Fruit fly (Drosophila melanogaster) whole organism, embryonic: ENCODE measurements around the gene spg.

Source experiments
- ATbp ChIP-seq: fragments of 200-800 bp; sonication (Bioruptor generic); optimal IDR thresholded peaks from 2 replicates; lab custom pipeline; 2017; ENCODE audit warnings: missing biosample characterization, mild to moderate bottlenecking, missing genetic modification characterization, missing genetic modification reagents
- CG10147 ChIP-seq: fragments of 200-800 bp; sonication (Bioruptor generic); optimal IDR thresholded peaks from 2 replicates; lab custom pipeline; 2019; ENCODE audit warnings: missing biosample characterization, mild to moderate bottlenecking, missing genetic modification characterization, moderate library complexity
- CG10209 ChIP-seq: fragments of 200-800 bp; sonication (Bioruptor generic); optimal IDR thresholded peaks from 3 replicates; lab custom pipeline; 2017; ENCODE audit warnings: missing biosample characterization, mild to moderate bottlenecking, missing genetic modification characterization, missing genetic modification reagents
- CG10366 ChIP-seq: fragments of 200-800 bp; sonication (Bioruptor generic); IDR thresholded peaks from 2 replicates; pipeline ENCODE4 v1.3.6; 2022; ENCODE audit warnings: missing biosample characterization, missing genetic modification characterization
- CG10654 ChIP-seq: fragments of 200-800 bp; sonication (Bioruptor generic); optimal IDR thresholded peaks from 2 replicates; lab custom pipeline; 2016; ENCODE audit warnings: missing biosample characterization, missing genetic modification characterization
- CG11093 ChIP-seq: fragments of 200-800 bp; sonication (Bioruptor generic); IDR thresholded peaks from 3 replicates; pipeline ENCODE4 v1.3.6; 2022; ENCODE audit warnings: missing biosample characterization, missing genetic modification characterization
- CG13424 ChIP-seq: fragments of 200-800 bp; sonication (Bioruptor generic); optimal IDR thresholded peaks from 2 replicates; lab custom pipeline; 2019; ENCODE audit warnings: missing biosample characterization, mild to moderate bottlenecking, missing genetic modification characterization, moderate library complexity
- CG18476 ChIP-seq: fragments of 200-800 bp; sonication (Bioruptor generic); optimal IDR thresholded peaks from 2 replicates; lab custom pipeline; 2016; ENCODE audit warnings: missing biosample characterization, mild to moderate bottlenecking, missing genetic modification characterization
- CG2116 ChIP-seq: fragments of 200-800 bp; sonication (Bioruptor generic); optimal IDR thresholded peaks from 3 replicates; lab custom pipeline; 2018; ENCODE audit warnings: missing biosample characterization, mild to moderate bottlenecking, missing genetic modification characterization
- CG2712 ChIP-seq: fragments of 200-800 bp; optimal IDR thresholded peaks from 3 replicates; lab custom pipeline; 2019; ENCODE audit warnings: missing biosample characterization, mild to moderate bottlenecking, missing genetic modification characterization, moderate library complexity
- CG32532 ChIP-seq: fragments of 200-800 bp; sonication (Bioruptor generic); IDR thresholded peaks from 2 replicates; pipeline ENCODE4 v1.3.6; 2022; ENCODE audit warnings: missing biosample characterization, missing genetic modification characterization
- CG4730 ChIP-seq: fragments of 200-800 bp; sonication (Bioruptor generic); IDR thresholded peaks from 2 replicates; pipeline ENCODE4 v1.3.6; 2022; ENCODE audit warnings: missing biosample characterization, missing genetic modification characterization
- CG4820 ChIP-seq: fragments of 200-800 bp; sonication (Bioruptor generic); optimal IDR thresholded peaks from 3 replicates; lab custom pipeline; 2016; ENCODE audit warnings: missing biosample characterization, missing genetic modification characterization
- CG4854 ChIP-seq: fragments of 200-800 bp; sonication (Bioruptor generic); optimal IDR thresholded peaks from 2 replicates; lab custom pipeline; 2016; ENCODE audit warnings: missing biosample characterization, missing genetic modification characterization, inconsistent platforms
- CG6254 ChIP-seq: fragments of 200-800 bp; sonication (Bioruptor generic); optimal IDR thresholded peaks from 3 replicates; lab custom pipeline; 2017; ENCODE audit warnings: mild to moderate bottlenecking, missing biosample characterization, missing genetic modification reagents, missing genetic modification characterization
- CG8924 ChIP-seq: fragments of 200-800 bp; optimal IDR thresholded peaks from 3 replicates; lab custom pipeline; 2019; ENCODE audit warnings: missing biosample characterization, mild to moderate bottlenecking, missing genetic modification characterization, moderate library complexity
- Dll ChIP-seq: fragments of 200-800 bp; sonication (Bioruptor generic); IDR thresholded peaks from 4 replicates; pipeline ENCODE4 v1.3.6; 2022; ENCODE audit warnings: missing biosample characterization, missing genetic modification characterization; ENCODE audit not compliant: partially characterized antibody
- Doc3 ChIP-seq: fragments of 200-800 bp; sonication (Bioruptor generic); IDR thresholded peaks from 3 replicates; pipeline ENCODE4 v1.3.6; 2022; ENCODE audit warnings: missing biosample characterization, missing genetic modification characterization; ENCODE audit not compliant: partially characterized antibody
- E2f1 ChIP-seq: fragments of 200-800 bp; sonication (Bioruptor generic); IDR thresholded peaks from 2 replicates; pipeline ENCODE4 v1.3.6; 2022; ENCODE audit warnings: missing biosample characterization, missing genetic modification characterization
- E2f2 ChIP-seq: fragments of 200-800 bp; sonication (Bioruptor generic); IDR thresholded peaks from 2 replicates; pipeline ENCODE4 v1.3.6; 2022; ENCODE audit warnings: missing biosample characterization, missing genetic modification characterization
- H15 ChIP-seq: fragments of 200-800 bp; sonication (Bioruptor generic); IDR thresholded peaks from 3 replicates; pipeline ENCODE4 v1.3.6; 2022; ENCODE audit warnings: missing biosample characterization, missing genetic modification characterization
- HLH3B ChIP-seq: fragments of 200-800 bp; sonication (Bioruptor generic); IDR thresholded peaks from 2 replicates; pipeline ENCODE4 v1.3.6; 2022; ENCODE audit warnings: missing biosample characterization, missing genetic modification characterization
- HmgD ChIP-seq: fragments of 200-800 bp; sonication (Bioruptor generic); optimal IDR thresholded peaks from 3 replicates; lab custom pipeline; 2016; ENCODE audit warnings: missing biosample characterization, missing genetic modification characterization
- Hr3 ChIP-seq: fragments of 200-800 bp; sonication (Bioruptor generic); optimal IDR thresholded peaks from 3 replicates; lab custom pipeline; 2016; ENCODE audit warnings: missing biosample characterization, missing genetic modification characterization
- Jarid2 ChIP-seq: fragments of 200-800 bp; sonication (Bioruptor generic); optimal IDR thresholded peaks from 3 replicates; lab custom pipeline; 2017; ENCODE audit warnings: mild to moderate bottlenecking, missing biosample characterization, missing genetic modification reagents, missing genetic modification characterization
- Mrtf ChIP-seq: fragments of 200-800 bp; sonication (Bioruptor generic); IDR thresholded peaks from 3 replicates; pipeline ENCODE4 v1.3.6; 2022; ENCODE audit warnings: missing biosample characterization, missing genetic modification characterization
- Myb ChIP-seq: fragments of 200-800 bp; sonication (Bioruptor generic); optimal IDR thresholded peaks from 2 replicates; lab custom pipeline; 2016; ENCODE audit warnings: missing biosample characterization, missing genetic modification characterization
- Opbp ChIP-seq: fragments of 200-800 bp; sonication (Bioruptor generic); IDR thresholded peaks from 3 replicates; pipeline ENCODE4 v1.3.6; 2022; ENCODE audit warnings: missing biosample characterization, missing genetic modification characterization; ENCODE audit not compliant: partially characterized antibody
- Pdp1 ChIP-seq, 2 experiments: fragments of 200-800 bp; sonication (Bioruptor generic); optimal IDR thresholded peaks; 3 replicates each; lab custom pipeline; 2016; ENCODE audit warnings: missing biosample characterization in 2 of 2, missing genetic modification characterization in 2 of 2, mild to moderate bottlenecking in 1 of 2, moderate library complexity in 1 of 2
- Scr ChIP-seq: fragments of 200-800 bp; sonication (Bioruptor generic); IDR thresholded peaks from 2 replicates; pipeline ENCODE4 v1.3.6; 2022; ENCODE audit warnings: missing biosample characterization, missing genetic modification characterization; ENCODE audit not compliant: partially characterized antibody
- Six4 ChIP-seq: fragments of 200-800 bp; sonication (Bioruptor generic); optimal IDR thresholded peaks from 2 replicates; lab custom pipeline; 2016; ENCODE audit warnings: missing biosample characterization, missing genetic modification characterization
- Sry-δ ChIP-seq: fragments of 200-800 bp; sonication (Bioruptor generic); optimal IDR thresholded peaks from 2 replicates; lab custom pipeline; 2016; ENCODE audit warnings: missing biosample characterization, missing genetic modification characterization
- ac ChIP-seq: fragments of 200-800 bp; sonication (Bioruptor generic); optimal IDR thresholded peaks from 3 replicates; lab custom pipeline; 2017; ENCODE audit warnings: missing biosample characterization, mild to moderate bottlenecking, missing genetic modification characterization
- bab2 ChIP-seq: fragments of 200-800 bp; sonication (Bioruptor generic); optimal IDR thresholded peaks from 2 replicates; lab custom pipeline; 2016; ENCODE audit warnings: missing biosample characterization, missing genetic modification characterization
- chif ChIP-seq, 2 experiments: fragments of 200-800 bp; sonication (Bioruptor generic); optimal IDR thresholded peaks; 3 replicates each; lab custom pipeline; 2016; ENCODE audit warnings: missing biosample characterization in 2 of 2, missing genetic modification characterization in 2 of 2
- chinmo ChIP-seq: fragments of 200-800 bp; sonication (Bioruptor generic); IDR thresholded peaks from 4 replicates; pipeline ENCODE4 v1.3.6; 2022; ENCODE audit warnings: missing biosample characterization, missing genetic modification characterization; ENCODE audit not compliant: partially characterized antibody
- chn ChIP-seq: fragments of 200-800 bp; sonication (Bioruptor generic); optimal IDR thresholded peaks from 2 replicates; lab custom pipeline; 2016; ENCODE audit warnings: missing biosample characterization, missing genetic modification characterization
- dmrt11E ChIP-seq: fragments of 200-800 bp; sonication (Bioruptor generic); optimal IDR thresholded peaks from 3 replicates; lab custom pipeline; 2018; ENCODE audit warnings: missing biosample characterization, mild to moderate bottlenecking, missing genetic modification characterization, moderate library complexity
- ems ChIP-seq: fragments of 200-800 bp; sonication (Bioruptor generic); optimal IDR thresholded peaks from 3 replicates; lab custom pipeline; 2016; ENCODE audit warnings: missing biosample characterization, missing genetic modification characterization
- esg ChIP-seq: fragments of 200-800 bp; sonication (Bioruptor generic); conservative IDR thresholded peaks from 2 replicates; pipeline ENCODE4 v1.3.6; 2022; ENCODE audit warnings: missing biosample characterization, missing genetic modification characterization
- grau ChIP-seq: fragments of 200-800 bp; optimal IDR thresholded peaks from 3 replicates; lab custom pipeline; 2019; ENCODE audit warnings: missing biosample characterization, mild to moderate bottlenecking, missing genetic modification characterization, moderate library complexity
- sob ChIP-seq: fragments of 200-800 bp; sonication (Bioruptor generic); IDR thresholded peaks from 2 replicates; pipeline ENCODE4 v1.3.6; 2022; ENCODE audit warnings: missing biosample characterization, missing genetic modification characterization
- toy ChIP-seq: fragments of 200-800 bp; sonication (Bioruptor generic); IDR thresholded peaks from 2 replicates; pipeline ENCODE4 v1.3.6; 2022; ENCODE audit warnings: missing biosample characterization, missing genetic modification characterization
- twi ChIP-seq: fragments of 200-800 bp; optimal IDR thresholded peaks from 2 replicates; lab custom pipeline; 2019; ENCODE audit warnings: missing biosample characterization, mild to moderate bottlenecking, missing genetic modification characterization, moderate library complexity
- unpg ChIP-seq: fragments of 200-800 bp; sonication (Bioruptor generic); optimal IDR thresholded peaks from 3 replicates; lab custom pipeline; 2018; ENCODE audit warnings: missing biosample characterization, mild to moderate bottlenecking, missing genetic modification characterization, moderate library complexity
- usp ChIP-seq: fragments of >200 bp; optimal IDR thresholded peaks from 2 replicates; lab custom pipeline; 2017; ENCODE audit warnings: missing biosample characterization, missing genetic modification characterization
- zen2 ChIP-seq: fragments of 200-800 bp; sonication (Bioruptor generic); IDR thresholded peaks from 3 replicates; pipeline ENCODE4 v1.3.6; 2022; ENCODE audit warnings: missing biosample characterization, missing genetic modification characterization; ENCODE audit not compliant: partially characterized antibody
- zfh2 ChIP-seq: fragments of 200-800 bp; sonication (Bioruptor generic); optimal IDR thresholded peaks from 2 replicates; lab custom pipeline; 2016; ENCODE audit warnings: missing biosample characterization, missing genetic modification characterization

Gene spg

dm6 chr3R:28819555-28820305 lies 25.3 kb upstream of the spg start, which contains the start of the genes CG1523 and CG1647 (continued):
- peak; percentile 62 for TF ChIP-seq Scr
- peak; percentile 54 for TF ChIP-seq CG4820 (GFP tag; lab: Kevin White, UChicago)
- TF ChIP-seq E2f1 (GFP tag; lab: Robert Waterston, UW) = no peak; the same call in 1 of the 2 replicates
- TF ChIP-seq HmgD (GFP tag; lab: Kevin White, UChicago) = peak; percentile 14
- TF ChIP-seq Dll (GFP tag; lab: Robert Waterston, UW) = peak; percentile 72
- 0 out of 2 replicates have a peak, but pooled peaks have one; percentile 30 for TF ChIP-seq HLH3B
- TF ChIP-seq CG32532 (GFP tag; lab: Robert Waterston, UW) = peak; percentile 58
- TF ChIP-seq zfh2 (GFP tag; lab: Kevin White, UChicago) = peak; percentile 55
- peak; percentile 26; the same call in 1 of the 3 replicates for TF ChIP-seq Mrtf
- 0 out of 2 replicates have a peak, but pooled peaks have one; percentile 15 for TF ChIP-seq E2f2
- TF ChIP-seq CG6254 = peak; percentile 51
- TF ChIP-seq zen2 = peak; percentile 8; the same call in 1 of the 3 replicates
- TF ChIP-seq toy (GFP tag; lab: Robert Waterston, UW) = no peak
- TF ChIP-seq Six4 (GFP tag; lab: Kevin White, UChicago) = peak; percentile 52
- no peak for TF ChIP-seq ac
- peak; percentile 51; the same call in 1 of the 3 replicates for TF ChIP-seq Doc3
- TF ChIP-seq unpg = peak; percentile 66
- peak; percentile 40 for TF ChIP-seq Hr3 (GFP tag; lab: Kevin White, UChicago)
- peak; percentile 52 for TF ChIP-seq CG10654 (GFP tag; lab: Kevin White, UChicago)
- TF ChIP-seq chif (GFP tag; optimal IDR thresholded peaks at IDR 0.05; lab: Kevin White, UChicago) = peak; percentile 10 to 61
- TF ChIP-seq chn (GFP tag; lab: Kevin White, UChicago) = peak; percentile 42
- peak; percentile 50 for TF ChIP-seq CG18476 (GFP tag; lab: Kevin White, UChicago)
- TF ChIP-seq ems (GFP tag; lab: Kevin White, UChicago) = no peak
- TF ChIP-seq H15 (GFP tag; lab: Robert Waterston, UW) = 0 out of 3 replicates have a peak, but pooled peaks have one; percentile 20
- peak; percentile 35 for TF ChIP-seq CG4854 (GFP tag; lab: Kevin White, UChicago)
- TF ChIP-seq CG4730 (GFP tag; lab: Robert Waterston, UW) = no peak
- peak; percentile 75 for TF ChIP-seq dmrt11E (tag; lab: Kevin White, UChicago)
- TF ChIP-seq Sry-δ = peak; percentile 41
- peak; percentile 79 for TF ChIP-seq CG2712 (tag; lab: Kevin White, UChicago)
- peak; percentile 79 for TF ChIP-seq CG8924 (tag; lab: Kevin White, UChicago)
- TF ChIP-seq twi (tag; lab: Kevin White, UChicago) = no peak
- TF ChIP-seq ATbp (GFP tag; lab: Kevin White, UChicago) = peak; percentile 37
- peak; percentile 60; the same call in 1 of the 3 replicates for TF ChIP-seq Opbp (GFP tag; lab: Robert Waterston, UW)
- TF ChIP-seq Myb (GFP tag; lab: Kevin White, UChicago) = peak; percentile 38
- TF ChIP-seq CG10209 = peak; percentile 36
- TF ChIP-seq grau = peak; percentile 76
- TF ChIP-seq usp = no peak
- TF ChIP-seq CG11093 (GFP tag; lab: Robert Waterston, UW) = peak; percentile 35; the same call in 1 of the 3 replicates
- peak; percentile 82 for TF ChIP-seq CG13424
- no peak for TF ChIP-seq CG10147 (GFP tag; lab: Kevin White, UChicago)
- TF ChIP-seq chinmo = no peak
- TF ChIP-seq Pdp1 (GFP tag; optimal IDR thresholded peaks at IDR 0.05; lab: Kevin White, UChicago) = peak in 1 of 2 experiments; percentile 49
- peak; percentile 51; the same call in 1 of the 2 replicates for TF ChIP-seq CG10366
- TF ChIP-seq Jarid2 (GFP tag; lab: Kevin White, UChicago) = no peak
- TF ChIP-seq bab2 (GFP tag; lab: Kevin White, UChicago) = peak; percentile 53
- TF ChIP-seq esg = peak; percentile 61; the same call in 1 of the 2 replicates
- TF ChIP-seq CG2116 (GFP tag; lab: Kevin White, UChicago) = peak; percentile 55
- peak; percentile 60; the same call in 1 of the 2 replicates for TF ChIP-seq sob
